Fruit fly (Drosophila melanogaster) whole organism, embryonic: ENCODE measurements around the gene Alg11.

Experiments
- Atf3 ChIP-seq: fragments of 200-800 bp; sonication (Bioruptor generic); optimal IDR thresholded peaks from 3 replicates; lab custom pipeline; 2016; ENCODE audit warnings: missing biosample characterization, missing genetic modification characterization
- CG1024 ChIP-seq: fragments of 200-800 bp; sonication (Bioruptor generic); IDR thresholded peaks from 2 replicates; pipeline ENCODE4 v1.3.6; 2022; ENCODE audit warnings: missing biosample characterization, missing genetic modification characterization
- CG12769 ChIP-seq: fragments of 200-800 bp; sonication (Bioruptor generic); optimal IDR thresholded peaks from 2 replicates; lab custom pipeline; 2019; ENCODE audit warnings: missing biosample characterization, mild to moderate bottlenecking, missing genetic modification characterization, moderate library complexity
- CG34422 ChIP-seq: fragments of 200-800 bp; sonication (Bioruptor generic); IDR thresholded peaks from 3 replicates; pipeline ENCODE4 v1.3.6; 2022; ENCODE audit warnings: missing biosample characterization, missing genetic modification characterization
- Drgx ChIP-seq: fragments of 200-800 bp; sonication (Bioruptor generic); IDR thresholded peaks from 2 replicates; pipeline ENCODE4 v1.3.6; 2022; ENCODE audit warnings: missing biosample characterization, missing genetic modification characterization
- Optix ChIP-seq: fragments of 200-800 bp; sonication (Bioruptor generic); IDR thresholded peaks from 3 replicates; pipeline ENCODE4 v1.3.6; 2022; ENCODE audit warnings: missing biosample characterization, missing genetic modification characterization
- ara ChIP-seq: fragments of 200-800 bp; sonication (Bioruptor generic); IDR thresholded peaks from 2 replicates; pipeline ENCODE4 v1.3.6; 2022; ENCODE audit warnings: missing biosample characterization, missing genetic modification characterization
- crol ChIP-seq: fragments of 200-800 bp; sonication (Bioruptor generic); IDR thresholded peaks from 2 replicates; pipeline ENCODE4 v1.3.6; 2022; ENCODE audit warnings: missing biosample characterization, missing genetic modification characterization
- dimm ChIP-seq: fragments of 200-800 bp; sonication (Bioruptor generic); IDR thresholded peaks from 2 replicates; pipeline ENCODE4 v1.3.6; 2022; ENCODE audit warnings: missing biosample characterization, missing genetic modification characterization
- oc ChIP-seq: fragments of 200-800 bp; sonication (Bioruptor generic); optimal IDR thresholded peaks from 2 replicates; lab custom pipeline; 2018; ENCODE audit warnings: missing biosample characterization, mild to moderate bottlenecking, missing genetic modification characterization, moderate library complexity
- peb ChIP-seq: fragments of 200-800 bp; sonication (Bioruptor generic); IDR thresholded peaks from 2 replicates; pipeline ENCODE4 v1.3.6; 2022; ENCODE audit warnings: missing biosample characterization, missing genetic modification characterization
- stwl ChIP-seq: fragments of 200-800 bp; sonication (Bioruptor generic); optimal IDR thresholded peaks from 3 replicates; lab custom pipeline; 2018; ENCODE audit warnings: missing biosample characterization, mild to moderate bottlenecking, missing genetic modification characterization, moderate library complexity
- wdn ChIP-seq: fragments of 200-800 bp; sonication (Bioruptor generic); IDR thresholded peaks from 2 replicates; pipeline ENCODE4 v1.3.6; 2022; ENCODE audit warnings: missing biosample characterization, missing genetic modification characterization

The Alg11 gene

DNA sequence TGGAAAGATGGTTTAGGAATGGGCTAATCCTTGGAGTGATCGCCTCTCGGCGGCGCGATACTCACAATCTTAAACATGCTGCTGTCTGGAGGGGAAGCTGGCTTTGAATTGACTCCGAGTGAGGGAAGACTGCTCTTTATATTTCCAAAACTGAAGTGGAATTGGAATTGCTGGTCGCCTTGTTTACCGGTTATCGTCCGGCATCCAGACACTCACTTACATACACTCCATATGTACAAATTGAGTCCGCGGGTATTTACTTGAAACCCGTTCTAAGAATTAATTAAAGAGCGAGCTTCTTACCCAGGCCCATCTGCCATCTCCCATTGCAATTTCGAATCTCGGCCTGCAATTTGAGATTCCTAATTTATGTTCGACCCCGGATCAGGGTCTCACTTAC, 41.3 kb downstream of the Alg11 start, which contains the start of gene Cpr78E:
Gene Cpr78E (minus strand): TSS at position 101 of the 400 bp plus-strand sequence.
- TF ChIP-seq Drgx (GFP tag; lab: Robert Waterston, UW) (no peak), Atf3 (GFP tag; lab: Kevin White, UChicago) (no peak)

DNA sequence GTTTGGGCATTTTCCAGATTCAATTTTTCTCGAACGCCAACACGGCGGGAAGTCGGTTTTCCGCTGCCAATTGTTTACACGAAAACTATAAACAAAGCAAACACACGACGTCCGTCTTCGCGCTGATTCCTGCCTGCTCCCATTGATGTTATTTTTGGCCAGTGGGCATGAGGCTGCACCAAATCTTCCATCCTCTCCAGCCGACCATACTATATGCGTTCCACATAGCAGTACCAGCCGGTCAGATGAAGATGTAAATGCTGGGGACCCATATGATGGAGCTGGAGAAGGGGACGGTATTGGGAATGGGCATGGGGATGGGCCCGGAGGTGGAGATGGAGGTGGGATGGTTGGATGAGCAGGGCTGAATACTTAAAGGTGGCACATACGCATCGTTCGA, 41.9 kb downstream of the Alg11 start:
- TF ChIP-seq peb (0 out of 2 replicates have a peak, but pooled peaks have one; percentile 11), Optix (no peak), CG1024 (GFP tag; lab: Robert Waterston, UW) (0 out of 2 replicates have a peak, but pooled peaks have one; percentile 6), stwl (tag; lab: Kevin White, UChicago) (no peak), CG12769 (tag; lab: Kevin White, UChicago) (peak; percentile 95), ara (GFP tag; lab: Robert Waterston, UW) (0 out of 2 replicates have a peak, but pooled peaks have one; percentile 9), crol (GFP tag; lab: Robert Waterston, UW) (peak; percentile 13; the same call in 1 of the 2 replicates)
- TF ChIP-seq, all 482 proteins: peak for 5

DNA sequence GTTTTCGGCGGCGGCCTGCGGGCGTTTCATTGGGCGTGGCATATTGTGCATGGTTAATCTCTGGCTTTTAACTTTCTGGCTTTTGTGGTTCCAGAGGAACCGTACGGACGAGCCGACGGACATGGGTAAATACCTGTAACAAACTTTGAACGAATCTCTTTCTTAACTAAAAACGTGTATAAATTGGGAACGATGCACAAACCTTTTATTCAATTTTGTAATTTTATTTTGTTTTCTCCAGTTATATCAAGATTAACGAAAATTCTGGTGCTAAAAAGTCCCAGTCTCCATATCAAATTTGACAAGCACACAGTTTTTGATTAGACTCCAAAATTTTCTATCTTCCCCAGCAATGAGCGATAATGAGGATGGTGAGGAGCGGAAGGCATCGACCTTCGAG, 46.2 kb downstream of the Alg11 start, which contains the start of gene CG11249:
Gene CG11249 (plus strand): TSS at position 301 of the 400 bp plus-strand sequence.
- TF ChIP-seq oc (tag; lab: Kevin White, UChicago): no peak
- no peak for TF ChIP-seq dimm (GFP tag; lab: Robert Waterston, UW)
- no peak for TF ChIP-seq CG34422 (GFP tag; lab: Robert Waterston, UW)
- no peak for TF ChIP-seq wdn
